Worm (Caenorhabditis elegans) whole organism, late embryonic: ENCODE data around the gene xbx-3.

Source experiments
- C08G9.2 ChIP-seq: sonication (generic microtip); optimal IDR thresholded peaks from 2 replicates; lab custom pipeline; 2016; ENCODE audit warnings: mild to moderate bottlenecking, missing genetic modification characterization, moderate library complexity, missing compliant biosample characterization
- F13H6.1 ChIP-seq: sonication (generic microtip); optimal IDR thresholded peaks from 2 replicates; lab custom pipeline; 2016; ENCODE audit warnings: missing genetic modification characterization, missing compliant biosample characterization
- K02D7.2 ChIP-seq: sonication (generic microtip); optimal IDR thresholded peaks from 2 replicates; lab custom pipeline; 2017; ENCODE audit warnings: mild to moderate bottlenecking, missing genetic modification characterization, missing compliant biosample characterization
- K09A11.1 ChIP-seq: sonication (generic microtip); optimal IDR thresholded peaks from 2 replicates; lab custom pipeline; 2017; ENCODE audit warnings: antibody characterized with exemption, mild to moderate bottlenecking, missing genetic modification characterization, missing compliant biosample characterization; ENCODE audit not compliant: insufficient read depth
- Y22D7AL.16 ChIP-seq: sonication (generic microtip); optimal IDR thresholded peaks from 2 replicates; lab custom pipeline; 2016; ENCODE audit warnings: missing genetic modification characterization, missing compliant biosample characterization
- ahr-1 ChIP-seq: sonication (generic microtip); optimal IDR thresholded peaks from 2 replicates; lab custom pipeline; 2016; ENCODE audit warnings: missing genetic modification characterization, missing compliant biosample characterization
- ceh-14 ChIP-seq: sonication (generic microtip); optimal IDR thresholded peaks from 2 replicates; lab custom pipeline; 2016; ENCODE audit warnings: missing genotype, missing genetic modification characterization, missing compliant biosample characterization
- ceh-18 ChIP-seq: sonication (generic microtip); optimal IDR thresholded peaks from 2 replicates; lab custom pipeline; 2016; ENCODE audit warnings: missing genetic modification characterization, missing compliant biosample characterization
- ceh-19 ChIP-seq: fragments of 200-800 bp; sonication (Bioruptor generic); optimal IDR thresholded peaks from 2 replicates; lab custom pipeline; 2018; ENCODE audit warnings: mild to moderate bottlenecking, missing genetic modification characterization, missing compliant biosample characterization
- ceh-2 ChIP-seq: sonication (generic microtip); optimal IDR thresholded peaks from 2 replicates; lab custom pipeline; 2016; ENCODE audit warnings: missing genotype, missing genetic modification characterization, missing compliant biosample characterization
- ceh-22 ChIP-seq: sonication (generic microtip); optimal IDR thresholded peaks from 2 replicates; lab custom pipeline; 2017; ENCODE audit warnings: missing biosample characterization, missing genetic modification characterization
- ceh-24 ChIP-seq: sonication (generic microtip); optimal IDR thresholded peaks from 2 replicates; lab custom pipeline; 2016; ENCODE audit warnings: mild to moderate bottlenecking, missing genetic modification characterization, missing compliant biosample characterization
- ceh-30 ChIP-seq: fragments of 150-350 bp; optimal IDR thresholded peaks from 2 replicates; lab custom pipeline; 2014; ENCODE audit warnings: missing biosample characterization, missing genetic modification characterization
- ceh-31 ChIP-seq: sonication (generic microtip); optimal IDR thresholded peaks from 2 replicates; lab custom pipeline; 2016; ENCODE audit warnings: missing genetic modification characterization, missing compliant biosample characterization
- ceh-48 ChIP-seq: sonication (generic microtip); optimal IDR thresholded peaks from 2 replicates; lab custom pipeline; 2016; ENCODE audit warnings: missing genetic modification characterization, inconsistent platforms, missing compliant biosample characterization
- che-1 ChIP-seq: sonication (generic microtip); optimal IDR thresholded peaks from 2 replicates; lab custom pipeline; 2016; ENCODE audit warnings: mild to moderate bottlenecking, missing genetic modification characterization, missing compliant biosample characterization
- dmd-4 ChIP-seq: sonication (generic microtip); optimal IDR thresholded peaks from 2 replicates; lab custom pipeline; 2016; ENCODE audit warnings: borderline replicate concordance, missing genetic modification characterization, missing compliant biosample characterization
- elt-2 ChIP-seq: sonication (generic microtip); optimal IDR thresholded peaks from 2 replicates; lab custom pipeline; 2016; ENCODE audit warnings: missing genetic modification reagents, missing genetic modification characterization, missing compliant biosample characterization
- ets-4 ChIP-seq: sonication (generic microtip); optimal IDR thresholded peaks from 2 replicates; lab custom pipeline; 2016; ENCODE audit warnings: missing genetic modification characterization, missing compliant biosample characterization
- eyg-1 ChIP-seq: sonication (generic microtip); optimal IDR thresholded peaks from 2 replicates; lab custom pipeline; 2016; ENCODE audit warnings: missing genotype, missing genetic modification characterization, missing compliant biosample characterization
- fax-1 ChIP-seq: sonication (generic microtip); optimal IDR thresholded peaks from 2 replicates; lab custom pipeline; 2016; ENCODE audit warnings: missing genotype, missing genetic modification characterization, missing compliant biosample characterization
- fkh-6 ChIP-seq: sonication (generic microtip); optimal IDR thresholded peaks from 2 replicates; lab custom pipeline; 2016; ENCODE audit warnings: missing genetic modification characterization, missing compliant biosample characterization
- hlh-15 ChIP-seq: sonication (generic microtip); optimal IDR thresholded peaks from 2 replicates; lab custom pipeline; 2016; ENCODE audit warnings: missing genetic modification characterization, missing compliant biosample characterization
- hlh-30 ChIP-seq: sonication (generic microtip); optimal IDR thresholded peaks from 2 replicates; lab custom pipeline; 2017; ENCODE audit warnings: antibody characterized with exemption, missing genetic modification characterization, missing compliant biosample characterization; ENCODE audit not compliant: insufficient read depth
- hlh-6 ChIP-seq: sonication (generic microtip); optimal IDR thresholded peaks from 2 replicates; lab custom pipeline; 2016; ENCODE audit warnings: missing genotype, missing genetic modification characterization, missing compliant biosample characterization
- lim-6 ChIP-seq: sonication (generic microtip); optimal IDR thresholded peaks from 2 replicates; lab custom pipeline; 2016; ENCODE audit warnings: missing genetic modification characterization, missing compliant biosample characterization
- lin-11 ChIP-seq: fragments of 200-800 bp; sonication (Bioruptor generic); optimal IDR thresholded peaks from 2 replicates; lab custom pipeline; 2018; ENCODE audit warnings: mild to moderate bottlenecking, missing genetic modification characterization, missing compliant biosample characterization
- mec-3 ChIP-seq: sonication (generic microtip); optimal IDR thresholded peaks from 2 replicates; lab custom pipeline; 2016; ENCODE audit warnings: borderline replicate concordance, missing genetic modification characterization, missing compliant biosample characterization
- nfya-1 ChIP-seq: sonication (generic microtip); optimal IDR thresholded peaks from 2 replicates; lab custom pipeline; 2017; ENCODE audit warnings: missing genetic modification characterization, mild to moderate bottlenecking, missing compliant biosample characterization, antibody characterized with exemption, moderate library complexity
- nhr-232 ChIP-seq: sonication (generic microtip); optimal IDR thresholded peaks from 2 replicates; lab custom pipeline; 2016; ENCODE audit warnings: missing genetic modification characterization, missing compliant biosample characterization
- npax-4 ChIP-seq: sonication (generic microtip); optimal IDR thresholded peaks from 2 replicates; lab custom pipeline; 2016; ENCODE audit warnings: missing genetic modification characterization, missing compliant biosample characterization
- pag-3 ChIP-seq: sonication (generic microtip); optimal IDR thresholded peaks from 2 replicates; lab custom pipeline; 2016; ENCODE audit warnings: missing compliant biosample characterization, missing genetic modification characterization, borderline replicate concordance
- pat-9 ChIP-seq: fragments of 200-800 bp; sonication (Bioruptor generic); optimal IDR thresholded peaks from 2 replicates; lab custom pipeline; 2018; ENCODE audit warnings: mild to moderate bottlenecking, missing genetic modification characterization, moderate library complexity, missing compliant biosample characterization
- pros-1 ChIP-seq: fragments of 150-350 bp; optimal IDR thresholded peaks from 2 replicates; lab custom pipeline; 2014; ENCODE audit warnings: missing biosample characterization, missing genetic modification reagents, missing genetic modification characterization
- ref-2 ChIP-seq: sonication (generic microtip); optimal IDR thresholded peaks from 2 replicates; lab custom pipeline; 2016; ENCODE audit warnings: missing genetic modification characterization, missing compliant biosample characterization
- rnt-1 ChIP-seq: sonication (generic microtip); optimal IDR thresholded peaks from 2 replicates; lab custom pipeline; 2016; ENCODE audit warnings: missing genetic modification characterization, missing compliant biosample characterization
- sdc-2 ChIP-seq: sonication (generic microtip); optimal IDR thresholded peaks from 2 replicates; lab custom pipeline; 2016; ENCODE audit warnings: missing genotype, missing genetic modification characterization, missing compliant biosample characterization
- sox-2 ChIP-seq: fragments of 200-800 bp; sonication (Bioruptor generic); IDR thresholded peaks from 2 replicates; pipeline ENCODE4 v1.3.6; 2022; ENCODE audit warnings: missing genetic modification reagents, missing genetic modification characterization, missing compliant biosample characterization
- sox-4 ChIP-seq: sonication (generic microtip); optimal IDR thresholded peaks from 2 replicates; lab custom pipeline; 2017; ENCODE audit warnings: mild to moderate bottlenecking, missing genetic modification characterization, inconsistent platforms, missing compliant biosample characterization
- syd-9 ChIP-seq: sonication (generic microtip); optimal IDR thresholded peaks from 2 replicates; lab custom pipeline; 2016; ENCODE audit warnings: mild to moderate bottlenecking, missing genetic modification characterization, moderate library complexity, missing compliant biosample characterization
- tbx-2 ChIP-seq: sonication (generic microtip); optimal IDR thresholded peaks from 2 replicates; lab custom pipeline; 2016; ENCODE audit warnings: missing genetic modification characterization, missing compliant biosample characterization
- unc-55 ChIP-seq: sonication (generic microtip); optimal IDR thresholded peaks from 2 replicates; lab custom pipeline; 2017; ENCODE audit warnings: missing biosample characterization, missing genetic modification reagents, missing genetic modification characterization
- unc-86 ChIP-seq: sonication (generic microtip); optimal IDR thresholded peaks from 2 replicates; lab custom pipeline; 2016; ENCODE audit warnings: missing genetic modification characterization, missing compliant biosample characterization
- ztf-16 ChIP-seq: sonication (generic microtip); optimal IDR thresholded peaks from 2 replicates; lab custom pipeline; 2017; ENCODE audit warnings: missing genetic modification characterization, missing compliant biosample characterization

xbx-3 gene

DNA sequence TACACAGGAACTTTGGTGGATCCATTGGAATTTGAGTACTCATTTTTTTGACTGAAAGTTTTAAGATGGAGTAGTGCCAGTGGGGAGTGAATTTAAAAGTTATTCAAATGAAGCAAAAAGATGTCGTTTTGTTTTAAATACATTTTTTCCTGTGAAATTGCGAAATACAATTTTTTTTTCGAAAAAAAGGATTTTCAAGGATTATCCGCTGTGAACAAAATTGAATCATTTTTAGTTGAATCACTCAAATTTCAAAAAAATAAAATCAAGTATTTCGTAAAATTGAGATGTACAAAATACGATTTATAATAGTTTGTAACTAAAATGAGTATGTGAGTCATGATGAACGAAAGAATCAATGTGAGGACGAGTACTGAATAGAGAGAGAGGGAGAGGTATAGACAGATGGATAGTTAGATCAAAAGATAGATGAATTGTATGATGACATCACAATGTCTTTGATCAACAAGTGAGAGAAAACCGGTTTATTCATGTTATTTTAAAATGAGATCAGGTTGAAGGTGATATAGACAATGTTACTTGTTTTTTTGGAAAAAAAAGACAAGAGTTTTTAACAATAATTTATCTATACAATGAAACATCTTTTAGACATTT is 28.9 kb upstream of the xbx-3 start, which contains the start of gene C05B5.8:
Gene C05B5.8 (minus strand): TSS at position 51 of the 615 bp plus-strand sequence.
- TF ChIP-seq sox-2 (no peak), F13H6.1 (no peak), ceh-48 (tag; lab: Kevin White, UChicago) (no peak), ceh-31 (tag; lab: Kevin White, UChicago) (no peak)
- TF ChIP-seq, all 69 proteins: peak for 0

DNA sequence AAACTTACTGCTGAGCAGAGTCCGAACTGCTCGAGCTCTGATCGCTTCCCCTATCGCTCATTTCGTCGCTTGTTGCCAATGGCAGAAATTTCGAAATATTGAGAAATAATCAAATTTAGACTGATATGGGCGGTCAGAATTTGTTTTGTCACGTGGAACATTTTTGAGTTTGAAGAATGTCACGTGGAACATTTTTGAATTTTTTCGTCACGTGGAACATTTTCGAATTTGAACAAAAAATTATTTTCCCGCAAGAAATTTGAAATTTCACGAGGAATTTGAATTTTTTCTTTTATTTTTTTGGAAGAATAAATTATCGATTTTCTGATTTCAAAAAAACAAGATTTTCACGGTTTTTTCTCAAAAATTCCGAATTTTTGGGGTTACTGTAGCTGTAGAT is 25.6 kb upstream of the xbx-3 start, which contains the start of gene fbxa-155:
Gene fbxa-155 (minus strand): TSS at position 101 of the 400 bp plus-strand sequence.
- TF ChIP-seq sdc-2 (tag; lab: Kevin White, UChicago) = no peak
- no peak for TF ChIP-seq rnt-1
- no peak for TF ChIP-seq ceh-24
- TF ChIP-seq unc-55 = no peak

ce11 chrIII:10012136-10012535 is 23.6 kb upstream of the xbx-3 start, which contains the start of gene C05B5.16:
Gene C05B5.16 (plus strand): TSS chrIII:10012436.
- TF ChIP-seq unc-86 (tag; lab: Kevin White, UChicago) = no peak
- TF ChIP-seq tbx-2 (tag; lab: Kevin White, UChicago) = no peak
- no peak for TF ChIP-seq ets-4
- TF ChIP-seq pros-1 (tag; lab: Kevin White, UChicago) = no peak
- TF ChIP-seq eyg-1 (tag; lab: Kevin White, UChicago) = no peak
- TF ChIP-seq ceh-31 (tag; lab: Kevin White, UChicago) = no peak
- TF ChIP-seq nhr-232 (tag; lab: Kevin White, UChicago) = no peak
- TF ChIP-seq lim-6 (tag; lab: Kevin White, UChicago) = no peak
- no peak for TF ChIP-seq K09A11.1 (tag; lab: Kevin White, UChicago)
- TF ChIP-seq che-1 (tag; lab: Kevin White, UChicago) = no peak
- no peak for TF ChIP-seq sox-2
- no peak for TF ChIP-seq ahr-1 (tag; lab: Kevin White, UChicago)
- TF ChIP-seq lin-11 = no peak
- TF ChIP-seq pat-9 (tag; lab: Kevin White, UChicago) = no peak
- TF ChIP-seq mec-3 = no peak
- no peak for TF ChIP-seq dmd-4 (tag; lab: Kevin White, UChicago)
- no peak for TF ChIP-seq npax-4 (tag; lab: Kevin White, UChicago)
- TF ChIP-seq nfya-1 (tag; lab: Kevin White, UChicago) = no peak
- TF ChIP-seq K02D7.2 = no peak
- no peak for TF ChIP-seq ceh-22 (tag; lab: Kevin White, UChicago)

ce11 chrIII:10016413-10017051 is 19.2 kb upstream of the xbx-3 start, which contains the start of gene rgs-1:
Gene rgs-1 (minus strand): TSS chrIII:10016558.
- TF ChIP-seq hlh-6 (tag; lab: Kevin White, UChicago) (peak; percentile 8), eyg-1 (tag; lab: Kevin White, UChicago) (no peak), pag-3 (tag; lab: Kevin White, UChicago) (no peak), hlh-30 (tag; lab: Kevin White, UChicago) (peak; percentile 86), C08G9.2 (tag; lab: Kevin White, UChicago) (peak; percentile 39), pros-1 (tag; lab: Kevin White, UChicago) (no peak), fkh-6 (no peak), pat-9 (tag; lab: Kevin White, UChicago) (no peak), ahr-1 (tag; lab: Kevin White, UChicago) (no peak), ceh-18 (peak; percentile 34), ceh-14 (tag; lab: Kevin White, UChicago) (peak; percentile 85), K09A11.1 (tag; lab: Kevin White, UChicago) (no peak), ztf-16 (tag; lab: Kevin White, UChicago) (no peak), sox-4 (tag; lab: Kevin White, UChicago) (no peak), ceh-31 (tag; lab: Kevin White, UChicago) (peak; percentile 71), hlh-15 (tag; lab: Kevin White, UChicago) (no peak), Y22D7AL.16 (tag; lab: Kevin White, UChicago) (no peak), sox-2 (peak; percentile 12; the same call in 1 of the 2 replicates), ceh-30 (tag; lab: Kevin White, UChicago) (no peak), fax-1 (tag; lab: Kevin White, UChicago) (peak; percentile 28), nfya-1 (tag; lab: Kevin White, UChicago) (peak; percentile 51), ceh-2 (peak; percentile 3), ceh-19 (GFP tag; lab: Kevin White, UChicago) (no peak), syd-9 (peak; percentile 0), tbx-2 (tag; lab: Kevin White, UChicago) (peak; percentile 58), lim-6 (tag; lab: Kevin White, UChicago) (peak; percentile 57), ref-2 (tag; lab: Kevin White, UChicago) (no peak), elt-2 (no peak)
